Fruit fly (Drosophila melanogaster) whole organism, embryonic: ENCODE results near the gene CG7272.

ENCODE experiments used
- ATbp ChIP-seq: fragments of 200-800 bp; sonication (Bioruptor generic); optimal IDR thresholded peaks from 2 replicates; lab custom pipeline; 2017; ENCODE audit warnings: missing biosample characterization, mild to moderate bottlenecking, missing genetic modification characterization, missing genetic modification reagents
- Ada2b ChIP-seq: fragments of 200-800 bp; sonication (Bioruptor generic); IDR thresholded peaks from 2 replicates; pipeline ENCODE4 v1.3.6; 2022; ENCODE audit warnings: missing biosample characterization, missing genetic modification characterization
- Atf-2 ChIP-seq: fragments of 200-800 bp; sonication (Bioruptor generic); optimal IDR thresholded peaks from 2 replicates; lab custom pipeline; 2016; ENCODE audit warnings: missing biosample characterization, missing genetic modification characterization
- BEAF-32 ChIP-seq: fragments of 200-800 bp; sonication (Bioruptor generic); optimal IDR thresholded peaks from 3 replicates; lab custom pipeline; 2017; ENCODE audit warnings: missing biosample characterization, missing genetic modification characterization, mild to moderate bottlenecking, moderate library complexity, missing genetic modification reagents
- Bdp1 ChIP-seq: fragments of 200-800 bp; sonication (Bioruptor generic); optimal IDR thresholded peaks from 3 replicates; lab custom pipeline; 2016; ENCODE audit warnings: missing biosample characterization, missing genetic modification characterization
- CG10979 ChIP-seq: fragments of 200-800 bp; sonication (Bioruptor generic); optimal IDR thresholded peaks from 2 replicates; lab custom pipeline; 2018; ENCODE audit warnings: missing biosample characterization, mild to moderate bottlenecking, missing genetic modification characterization, moderate library complexity
- CG15514 ChIP-seq: fragments of 200-800 bp; sonication (Bioruptor generic); optimal IDR thresholded peaks from 3 replicates; lab custom pipeline; 2017; ENCODE audit warnings: missing biosample characterization, missing genetic modification characterization, mild to moderate bottlenecking, moderate library complexity, missing genetic modification reagents
- CG31365 ChIP-seq: fragments of 200-800 bp; sonication (Bioruptor generic); optimal IDR thresholded peaks from 2 replicates; lab custom pipeline; 2018; ENCODE audit warnings: missing biosample characterization, mild to moderate bottlenecking, missing genetic modification characterization
- CG32532 ChIP-seq: fragments of 200-800 bp; sonication (Bioruptor generic); IDR thresholded peaks from 2 replicates; pipeline ENCODE4 v1.3.6; 2022; ENCODE audit warnings: missing biosample characterization, missing genetic modification characterization
- CG34224 ChIP-seq: fragments of 200-800 bp; sonication (Bioruptor generic); IDR thresholded peaks from 3 replicates; pipeline ENCODE4 v1.3.6; 2022; ENCODE audit warnings: missing biosample characterization, missing genetic modification characterization; ENCODE audit not compliant: partially characterized antibody
- CG34376 ChIP-seq: fragments of 200-800 bp; sonication (Bioruptor generic); optimal IDR thresholded peaks from 2 replicates; lab custom pipeline; 2018; ENCODE audit warnings: missing biosample characterization, mild to moderate bottlenecking, missing genetic modification characterization
- CG4854 ChIP-seq: fragments of 200-800 bp; sonication (Bioruptor generic); optimal IDR thresholded peaks from 2 replicates; lab custom pipeline; 2016; ENCODE audit warnings: missing biosample characterization, missing genetic modification characterization, inconsistent platforms
- CG6175 ChIP-seq: fragments of 200-800 bp; sonication (Bioruptor generic); IDR thresholded peaks from 3 replicates; pipeline ENCODE4 v1.3.6; 2022; ENCODE audit warnings: missing biosample characterization, missing genetic modification characterization
- CG6683 ChIP-seq: fragments of 200-800 bp; sonication (Bioruptor generic); optimal IDR thresholded peaks from 2 replicates; lab custom pipeline; 2017; ENCODE audit warnings: missing biosample characterization, mild to moderate bottlenecking, missing genetic modification characterization, missing genetic modification reagents
- CG6813 ChIP-seq: fragments of 200-800 bp; sonication (Bioruptor generic); optimal IDR thresholded peaks from 2 replicates; lab custom pipeline; 2017; ENCODE audit warnings: missing biosample characterization, missing genetic modification characterization, mild to moderate bottlenecking, moderate library complexity, missing genetic modification reagents
- CG7271 ChIP-seq: fragments of 200-800 bp; sonication (Bioruptor generic); optimal IDR thresholded peaks from 2 replicates; lab custom pipeline; 2018; ENCODE audit warnings: missing biosample characterization, mild to moderate bottlenecking, missing genetic modification characterization, moderate library complexity
- CG7556 ChIP-seq: fragments of 200-800 bp; sonication (Bioruptor generic); optimal IDR thresholded peaks from 2 replicates; lab custom pipeline; 2017; ENCODE audit warnings: missing biosample characterization, mild to moderate bottlenecking, missing genetic modification characterization
- CG7786 ChIP-seq: fragments of 200-800 bp; sonication (Bioruptor generic); optimal IDR thresholded peaks from 2 replicates; lab custom pipeline; 2016; ENCODE audit warnings: missing biosample characterization, missing genetic modification characterization
- CG7987 ChIP-seq: fragments of 200-800 bp; sonication (Bioruptor generic); optimal IDR thresholded peaks from 2 replicates; lab custom pipeline; 2018; ENCODE audit warnings: missing biosample characterization, mild to moderate bottlenecking, missing genetic modification characterization, moderate library complexity
- CG9437 ChIP-seq: fragments of 200-800 bp; sonication (Bioruptor generic); optimal IDR thresholded peaks from 2 replicates; lab custom pipeline; 2018; ENCODE audit warnings: missing biosample characterization, mild to moderate bottlenecking, missing genetic modification characterization
- CTCF ChIP-seq: fragments of 200-800 bp; sonication (Bioruptor generic); optimal IDR thresholded peaks from 2 replicates; lab custom pipeline; 2017; ENCODE audit warnings: missing biosample characterization, mild to moderate bottlenecking, missing genetic modification characterization, moderate library complexity
- Dref ChIP-seq: fragments of 200-800 bp; sonication (Bioruptor generic); IDR thresholded peaks from 2 replicates; pipeline ENCODE4 v1.3.6; 2022; ENCODE audit warnings: missing biosample characterization, missing genetic modification characterization
- Hr3 ChIP-seq: fragments of 200-800 bp; sonication (Bioruptor generic); optimal IDR thresholded peaks from 3 replicates; lab custom pipeline; 2016; ENCODE audit warnings: missing biosample characterization, missing genetic modification characterization
- MESR4 ChIP-seq: fragments of 200-800 bp; sonication (Bioruptor generic); optimal IDR thresholded peaks from 2 replicates; lab custom pipeline; 2018; ENCODE audit warnings: missing biosample characterization, mild to moderate bottlenecking, missing genetic modification characterization, moderate library complexity
- NK7.1 ChIP-seq: fragments of 200-800 bp; sonication (Bioruptor generic); optimal IDR thresholded peaks from 3 replicates; lab custom pipeline; 2016; ENCODE audit warnings: missing biosample characterization, missing genetic modification characterization
- Ptx1 ChIP-seq: fragments of 200-800 bp; sonication (Bioruptor generic); IDR thresholded peaks from 2 replicates; pipeline ENCODE4 v1.3.6; 2022; ENCODE audit warnings: missing biosample characterization, missing genetic modification characterization
- Ravus ChIP-seq: fragments of 200-800 bp; sonication (Bioruptor generic); IDR thresholded peaks from 2 replicates; pipeline ENCODE4 v1.3.6; 2022; ENCODE audit warnings: missing biosample characterization, missing genetic modification characterization
- Side ChIP-seq: fragments of 200-800 bp; sonication (Bioruptor generic); optimal IDR thresholded peaks from 2 replicates; lab custom pipeline; 2016; ENCODE audit warnings: missing biosample characterization, missing genetic modification characterization
- Sox100B ChIP-seq: fragments of 200-800 bp; sonication (Bioruptor generic); optimal IDR thresholded peaks from 3 replicates; lab custom pipeline; 2018; ENCODE audit warnings: missing biosample characterization, mild to moderate bottlenecking, missing genetic modification characterization
- Sry-β ChIP-seq: fragments of 200-800 bp; sonication (Bioruptor generic); optimal IDR thresholded peaks from 2 replicates; lab custom pipeline; 2018; ENCODE audit warnings: missing biosample characterization, mild to moderate bottlenecking, missing genetic modification characterization, moderate library complexity
- Ssrp ChIP-seq: fragments of 200-800 bp; sonication (Bioruptor generic); optimal IDR thresholded peaks from 2 replicates; lab custom pipeline; 2018; ENCODE audit warnings: missing biosample characterization, mild to moderate bottlenecking, missing genetic modification characterization, moderate library complexity
- Taf1 ChIP-seq: fragments of 200-800 bp; sonication (Bioruptor generic); IDR thresholded peaks from 2 replicates; pipeline ENCODE4 v1.3.6; 2022; ENCODE audit warnings: missing biosample characterization, missing genetic modification characterization
- Tbp ChIP-seq: fragments of >200 bp; optimal IDR thresholded peaks from 2 replicates; lab custom pipeline; 2018; ENCODE audit warnings: missing biosample characterization, missing genetic modification characterization
- ac ChIP-seq: fragments of 200-800 bp; sonication (Bioruptor generic); optimal IDR thresholded peaks from 3 replicates; lab custom pipeline; 2017; ENCODE audit warnings: missing biosample characterization, mild to moderate bottlenecking, missing genetic modification characterization
- ase ChIP-seq: fragments of 200-800 bp; sonication (Bioruptor generic); IDR thresholded peaks from 3 replicates; pipeline ENCODE4 v1.3.6; 2022; ENCODE audit warnings: missing biosample characterization, missing genetic modification characterization
- ato ChIP-seq: fragments of 200-800 bp; sonication (Bioruptor generic); IDR thresholded peaks from 2 replicates; pipeline ENCODE4 v1.3.6; 2022; ENCODE audit warnings: missing biosample characterization, missing genetic modification characterization; ENCODE audit not compliant: partially characterized antibody
- az2 ChIP-seq: fragments of 200-800 bp; sonication (Bioruptor generic); optimal IDR thresholded peaks from 3 replicates; lab custom pipeline; 2016; ENCODE audit warnings: missing biosample characterization, missing genetic modification characterization
- dan ChIP-seq: fragments of 200-800 bp; sonication (Bioruptor generic); IDR thresholded peaks from 2 replicates; pipeline ENCODE4 v1.3.6; 2022; ENCODE audit warnings: missing biosample characterization, missing genetic modification characterization
- ems ChIP-seq: fragments of 200-800 bp; sonication (Bioruptor generic); optimal IDR thresholded peaks from 3 replicates; lab custom pipeline; 2016; ENCODE audit warnings: missing biosample characterization, missing genetic modification characterization
- exex ChIP-seq: fragments of 200-800 bp; sonication (Bioruptor generic); optimal IDR thresholded peaks from 4 replicates; lab custom pipeline; 2018; ENCODE audit warnings: missing biosample characterization, mild to moderate bottlenecking, missing genetic modification characterization, moderate library complexity
- h ChIP-seq: fragments of >200 bp; optimal IDR thresholded peaks from 2 replicates; lab custom pipeline; 2017
- hth ChIP-seq: fragments of >200 bp; optimal IDR thresholded peaks from 2 replicates; lab custom pipeline; 2017; ENCODE audit warnings: inconsistent platforms
- jing ChIP-seq: fragments of 200-800 bp; sonication (Bioruptor generic); optimal IDR thresholded peaks from 2 replicates; lab custom pipeline; 2018; ENCODE audit warnings: missing biosample characterization, mild to moderate bottlenecking, missing genetic modification characterization
- lab ChIP-seq: fragments of 200-800 bp; sonication (Bioruptor generic); optimal IDR thresholded peaks from 3 replicates; lab custom pipeline; 2017; ENCODE audit warnings: missing biosample characterization, missing genetic modification characterization, mild to moderate bottlenecking, moderate library complexity, missing genetic modification reagents
- lmd ChIP-seq: fragments of 200-800 bp; sonication (Bioruptor generic); IDR thresholded peaks from 2 replicates; pipeline ENCODE4 v1.3.6; 2022; ENCODE audit warnings: missing biosample characterization, missing genetic modification characterization
- nau ChIP-seq: fragments of 200-800 bp; sonication (Bioruptor generic); optimal IDR thresholded peaks from 3 replicates; lab custom pipeline; 2017; ENCODE audit warnings: missing biosample characterization, mild to moderate bottlenecking, missing genetic modification characterization, missing genetic modification reagents
- nom ChIP-seq: fragments of 200-800 bp; sonication (Bioruptor generic); optimal IDR thresholded peaks from 2 replicates; lab custom pipeline; 2017; ENCODE audit warnings: missing biosample characterization, missing genetic modification characterization, mild to moderate bottlenecking, moderate library complexity, missing genetic modification reagents
- oc ChIP-seq: fragments of 200-800 bp; sonication (Bioruptor generic); optimal IDR thresholded peaks from 2 replicates; lab custom pipeline; 2018; ENCODE audit warnings: missing biosample characterization, mild to moderate bottlenecking, missing genetic modification characterization, moderate library complexity
- pita ChIP-seq: fragments of 200-800 bp; sonication (Bioruptor generic); optimal IDR thresholded peaks from 2 replicates; lab custom pipeline; 2017; ENCODE audit warnings: missing biosample characterization, mild to moderate bottlenecking, missing genetic modification characterization
- ro ChIP-seq: fragments of 200-800 bp; sonication (Bioruptor generic); IDR thresholded peaks from 2 replicates; pipeline ENCODE4 v1.3.6; 2022; ENCODE audit warnings: missing biosample characterization, missing genetic modification characterization
- run ChIP-seq: fragments of 200-800 bp; sonication (Bioruptor generic); optimal IDR thresholded peaks from 3 replicates; lab custom pipeline; 2018; ENCODE audit warnings: missing biosample characterization, mild to moderate bottlenecking, missing genetic modification characterization
- slp2 ChIP-seq: fragments of 200-800 bp; sonication (Bioruptor generic); optimal IDR thresholded peaks from 2 replicates; lab custom pipeline; 2016; ENCODE audit warnings: missing biosample characterization, missing genetic modification characterization
- ttk ChIP-seq: fragments of 200-800 bp; sonication (Bioruptor generic); IDR thresholded peaks from 2 replicates; pipeline ENCODE4 v2.1.2; 2022; ENCODE audit warnings: missing biosample characterization, missing genetic modification characterization
- unpg ChIP-seq: fragments of 200-800 bp; sonication (Bioruptor generic); optimal IDR thresholded peaks from 3 replicates; lab custom pipeline; 2018; ENCODE audit warnings: missing biosample characterization, mild to moderate bottlenecking, missing genetic modification characterization, moderate library complexity
- wor ChIP-seq: fragments of 200-800 bp; sonication (Bioruptor generic); IDR thresholded peaks from 2 replicates; pipeline ENCODE4 v1.3.6; 2022; ENCODE audit warnings: missing biosample characterization, missing genetic modification characterization

Gene CG7272

dm6 chr3L:15508233-15508632 lies 7.5 kb downstream of the CG7272 start, which contains the start of gene CG7841 (continued):
- TF ChIP-seq pita (no peak), Ptx1 (GFP tag; lab: Robert Waterston, UW) (peak; percentile 93), ems (peak; percentile 97), ase (GFP tag; lab: Robert Waterston, UW) (no peak; the same call in 2 of the 3 replicates), slp2 (GFP tag; lab: Kevin White, UChicago) (peak; percentile 92), Ssrp (tag; lab: Kevin White, UChicago) (peak; percentile 95), CG6175 (no peak; the same call in 1 of the 3 replicates), nau (peak; percentile 96), h (no peak), Ada2b (peak; percentile 94), CG7556 (GFP tag; lab: Kevin White, UChicago) (peak; percentile 97), Bdp1 (GFP tag; lab: Kevin White, UChicago) (peak; percentile 93), az2 (GFP tag; lab: Kevin White, UChicago) (peak; percentile 97), Taf1 (peak; percentile 89; the same call in 1 of the 2 replicates), CG10979 (tag; lab: Kevin White, UChicago) (peak; percentile 99), Tbp (no peak), CG34376 (GFP tag; lab: Kevin White, UChicago) (peak; percentile 99), CG4854 (peak; percentile 97), Dref (GFP tag; lab: Robert Waterston, UW) (0 out of 2 replicates have a peak, but pooled peaks have one; percentile 31), lab (GFP tag; lab: Kevin White, UChicago) (peak; percentile 99), CG6683 (GFP tag; lab: Kevin White, UChicago) (peak; percentile 97), exex (peak; percentile 94), wor (GFP tag; lab: Robert Waterston, UW) (peak; percentile 88), hth (no peak), CTCF (peak; percentile 71), jing (peak; percentile 93), unpg (GFP tag; lab: Kevin White, UChicago) (peak; percentile 99), CG6813 (peak; percentile 99), ATbp (GFP tag; lab: Kevin White, UChicago) (peak; percentile 96), Sry-β (GFP tag; lab: Kevin White, UChicago) (peak; percentile 67), CG7987 (GFP tag; lab: Kevin White, UChicago) (peak; percentile 97), CG15514 (peak; percentile 95), ro (GFP tag; lab: Robert Waterston, UW) (no peak), Side (peak; percentile 98), ac (peak; percentile 95), MESR4 (GFP tag; lab: Kevin White, UChicago) (peak; percentile 79), Atf-2 (GFP tag; lab: Kevin White, UChicago) (peak; percentile 94), CG34224 (GFP tag; lab: Robert Waterston, UW) (no peak), BEAF-32 (GFP tag; lab: Kevin White, UChicago) (peak; percentile 29), lmd (GFP tag; lab: Robert Waterston, UW) (peak; percentile 95), ato (GFP tag; lab: Robert Waterston, UW) (no peak), CG7786 (GFP tag; lab: Kevin White, UChicago) (peak; percentile 94)

dm6 chr3L:15508750-15509149 lies 8.0 kb downstream of the CG7272 start, which contains the start of gene Z600:
Gene Z600 (plus strand): TSS chr3L:15509061.
- TF ChIP-seq CG32532 (GFP tag; lab: Robert Waterston, UW) (no peak), oc (tag; lab: Kevin White, UChicago) (no peak), Hr3 (GFP tag; lab: Kevin White, UChicago) (no peak), run (no peak), CG31365 (no peak), nom (GFP tag; lab: Kevin White, UChicago) (no peak), CG7271 (tag; lab: Kevin White, UChicago) (peak; percentile 76), dan (GFP tag; lab: Robert Waterston, UW) (no peak), NK7.1 (no peak), Ravus (GFP tag; lab: Robert Waterston, UW) (no peak), Sox100B (no peak), CG9437 (no peak), ttk (GFP tag; lab: Robert Waterston, UW) (no peak)
